Worm (Caenorhabditis elegans): Measurements from ENCODE around the gene F14B8.4.
A peak's percentile ranks its signal among the peaks of the same experiment; 100 is the strongest.

The F14B8.4 gene

DNA sequence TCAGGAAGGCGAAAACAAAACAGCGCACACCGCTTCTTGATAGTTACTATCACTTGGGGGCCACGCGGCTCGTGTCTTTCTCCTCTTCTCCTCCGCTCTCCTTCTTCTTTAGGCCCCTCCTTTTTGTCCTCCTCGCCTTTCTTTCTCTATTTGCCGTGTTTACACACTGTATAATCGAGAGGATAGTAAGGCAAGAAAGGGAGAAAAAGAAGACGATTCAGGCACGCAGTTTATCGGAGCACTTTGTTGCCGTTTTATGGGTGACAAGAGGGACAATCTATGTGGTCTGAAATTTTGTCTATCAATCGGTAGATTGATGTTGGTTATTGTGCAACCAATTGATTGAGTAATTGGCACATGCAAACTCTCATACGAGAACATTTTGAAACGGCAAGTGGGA, 32.4 kb upstream of the F14B8.4 start, which contains the start of gene F14B8.6:
F14B8.6 (minus strand) TSS at position 292 of the 400 bp plus-strand sequence.
- TF ChIP-seq tbx-37 (GFP tag; conservative IDR thresholded peaks at IDR 0.05) (no peak), hmg-4 (GFP tag; optimal IDR thresholded peaks at IDR 0.05) (peak; percentile 22)

DNA sequence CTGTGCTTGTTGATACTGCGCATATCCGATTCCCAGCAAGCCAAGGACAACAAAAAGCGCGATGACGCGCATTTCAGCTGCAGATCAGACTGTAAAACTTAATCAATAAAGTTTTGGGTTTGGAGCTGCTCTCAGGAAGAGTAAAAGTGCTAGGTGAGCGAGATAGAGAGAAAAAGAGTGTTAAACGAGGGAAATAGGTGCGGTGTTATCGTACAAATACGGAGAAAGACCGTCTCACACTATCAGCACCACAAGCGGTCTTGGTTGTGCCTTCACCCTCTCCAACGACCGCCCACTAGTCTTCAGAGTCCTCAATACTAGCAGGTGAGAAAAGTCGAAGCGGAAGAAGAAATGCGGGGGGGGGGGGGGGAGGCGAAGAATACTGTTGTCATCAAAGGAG, 28.8 kb upstream of the F14B8.4 start, which contains the start of gene F14B8.5:
F14B8.5 (minus strand) TSS at position 127 of the 400 bp plus-strand sequence.
- no peak for TF ChIP-seq ceh-36 (tag; optimal IDR thresholded peaks at IDR 0.05)
- TF ChIP-seq hnd-1 (tag; optimal IDR thresholded peaks at IDR 0.05) = no peak
- no peak for TF ChIP-seq pes-1 (GFP tag; IDR thresholded peaks at IDR 0.05)
- no peak for TF ChIP-seq F13C5.2 (tag; optimal IDR thresholded peaks at IDR 0.05)
- no peak for TF ChIP-seq flt-1 (GFP tag; IDR thresholded peaks at IDR 0.05)
- no peak for TF ChIP-seq hmbx-1 (tag; optimal IDR thresholded peaks at IDR 0.05)
- no peak for TF ChIP-seq ets-7 (tag; optimal IDR thresholded peaks at IDR 0.05)
- no peak for TF ChIP-seq scrt-1 (GFP tag; IDR thresholded peaks at IDR 0.05)
- TF ChIP-seq tbx-37 (GFP tag; conservative IDR thresholded peaks at IDR 0.05) = no peak
- no peak for TF ChIP-seq B0310.2 (tag; optimal IDR thresholded peaks at IDR 0.05)
- TF ChIP-seq tra-4 (tag; optimal IDR thresholded peaks at IDR 0.05) = no peak
- TF ChIP-seq hmg-4 (GFP tag; optimal IDR thresholded peaks at IDR 0.05) = no peak
- no peak for TF ChIP-seq sea-1 (GFP tag; conservative IDR thresholded peaks at IDR 0.05)
- no peak for TF ChIP-seq ama-1 (optimal IDR thresholded peaks at IDR 0.05)
- no peak for TF ChIP-seq tbx-11 (GFP tag; IDR thresholded peaks at IDR 0.05)
- no peak for TF ChIP-seq ceh-13 (GFP tag; optimal IDR thresholded peaks at IDR 0.05)
- TF ChIP-seq aly-1 (tag; optimal IDR thresholded peaks at IDR 0.05) = no peak

DNA sequence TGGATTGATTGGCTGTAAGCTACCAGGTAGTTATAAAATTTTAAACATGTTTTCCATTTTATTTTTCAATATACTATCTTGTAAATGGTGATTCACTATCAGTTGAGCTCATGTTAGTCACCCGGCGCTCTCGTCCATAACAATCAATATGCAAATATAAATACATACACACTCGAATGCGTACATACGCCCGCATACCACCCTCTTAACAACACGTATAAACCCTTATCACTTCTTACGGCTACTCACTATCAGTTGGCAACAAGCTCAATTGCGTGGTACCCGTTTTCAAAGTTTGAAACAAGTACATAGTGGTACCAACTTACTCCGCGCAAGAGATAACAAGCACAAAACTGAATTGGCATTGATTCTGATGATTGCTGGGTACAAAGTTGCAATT, 27.2 kb upstream of the F14B8.4 start:
- no peak for TF ChIP-seq tbx-11 (GFP tag; IDR thresholded peaks at IDR 0.05)
- no peak for TF ChIP-seq F13C5.2 (tag; optimal IDR thresholded peaks at IDR 0.05)
- no peak for TF ChIP-seq ets-7 (tag; optimal IDR thresholded peaks at IDR 0.05)
- no peak for TF ChIP-seq B0310.2 (tag; optimal IDR thresholded peaks at IDR 0.05)

- TF ChIP-seq ceh-36 (tag; optimal IDR thresholded peaks at IDR 0.05) (no peak), tbx-37 (GFP tag; conservative IDR thresholded peaks at IDR 0.05) (no peak), ama-1 (optimal IDR thresholded peaks at IDR 0.05) (no peak), B0310.2 (tag; optimal IDR thresholded peaks at IDR 0.05) (no peak), tra-4 (tag; optimal IDR thresholded peaks at IDR 0.05) (no peak), ets-7 (tag; optimal IDR thresholded peaks at IDR 0.05) (no peak), pes-1 (GFP tag; IDR thresholded peaks at IDR 0.05) (no peak), aly-1 (tag; optimal IDR thresholded peaks at IDR 0.05) (no peak), hmg-4 (GFP tag; optimal IDR thresholded peaks at IDR 0.05) (no peak), flt-1 (GFP tag; IDR thresholded peaks at IDR 0.05) (no peak), F13C5.2 (tag; optimal IDR thresholded peaks at IDR 0.05) (no peak)
These were observed 24.7 kb upstream of the F14B8.4 start, which contains the start of gene otpl-3 for ce11 chrX:6924461-6924860. Gene otpl-3, minus strand, starts transcription at chrX:6924764.

- TF ChIP-seq F13C5.2 (tag; optimal IDR thresholded peaks at IDR 0.05) (no peak), ama-1 (optimal IDR thresholded peaks at IDR 0.05) (no peak), B0310.2 (tag; optimal IDR thresholded peaks at IDR 0.05) (no peak), aly-1 (tag; optimal IDR thresholded peaks at IDR 0.05) (no peak), ets-7 (tag; optimal IDR thresholded peaks at IDR 0.05) (no peak), ceh-13 (GFP tag; optimal IDR thresholded peaks at IDR 0.05) (no peak), flt-1 (GFP tag; IDR thresholded peaks at IDR 0.05) (no peak), hmg-4 (GFP tag; optimal IDR thresholded peaks at IDR 0.05) (no peak), sea-1 (GFP tag; conservative IDR thresholded peaks at IDR 0.05) (no peak), scrt-1 (GFP tag; IDR thresholded peaks at IDR 0.05) (no peak), tbx-37 (GFP tag; conservative IDR thresholded peaks at IDR 0.05) (no peak), pes-1 (GFP tag; IDR thresholded peaks at IDR 0.05) (no peak), ceh-36 (tag; optimal IDR thresholded peaks at IDR 0.05) (no peak), tra-4 (tag; optimal IDR thresholded peaks at IDR 0.05) (no peak), hmbx-1 (tag; optimal IDR thresholded peaks at IDR 0.05) (no peak), hnd-1 (tag; optimal IDR thresholded peaks at IDR 0.05) (no peak), tbx-11 (GFP tag; IDR thresholded peaks at IDR 0.05) (no peak)
These were observed 20.4 kb upstream of the F14B8.4 start for ce11 chrX:6920132-6920531.

DNA sequence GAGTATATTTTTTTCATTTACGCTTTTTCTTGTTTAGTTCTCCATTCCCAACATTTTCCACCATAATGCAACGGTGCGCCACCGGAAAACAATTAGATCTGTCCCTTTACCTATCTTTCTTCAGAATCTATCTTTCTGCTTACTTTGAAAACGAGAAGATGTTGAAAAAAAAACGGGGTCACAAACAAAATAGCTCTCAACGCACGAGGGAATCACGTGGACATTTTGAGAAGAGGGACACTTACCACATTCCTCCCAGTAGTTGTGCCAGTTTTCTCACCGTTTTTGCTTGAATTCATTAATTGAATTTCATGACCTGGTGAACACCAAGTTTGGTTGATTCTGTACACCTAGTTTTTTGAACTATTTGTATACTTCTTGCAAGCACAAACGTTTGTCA, 16.4 kb upstream of the F14B8.4 start:
- TF ChIP-seq tbx-37 (GFP tag; conservative IDR thresholded peaks at IDR 0.05) (no peak), ceh-13 (GFP tag; optimal IDR thresholded peaks at IDR 0.05) (no peak), ama-1 (optimal IDR thresholded peaks at IDR 0.05) (no peak), ets-7 (tag; optimal IDR thresholded peaks at IDR 0.05) (no peak), hmg-4 (GFP tag; optimal IDR thresholded peaks at IDR 0.05) (no peak), ceh-36 (tag; optimal IDR thresholded peaks at IDR 0.05) (no peak), tbx-11 (GFP tag; IDR thresholded peaks at IDR 0.05) (no peak), F13C5.2 (tag; optimal IDR thresholded peaks at IDR 0.05) (no peak)

ce11 chrX:6915279-6915678, 15.5 kb upstream of the F14B8.4 start:
- TF ChIP-seq hmg-4 (GFP tag; optimal IDR thresholded peaks at IDR 0.05) = no peak
- TF ChIP-seq tra-4 (tag; optimal IDR thresholded peaks at IDR 0.05) = no peak

DNA sequence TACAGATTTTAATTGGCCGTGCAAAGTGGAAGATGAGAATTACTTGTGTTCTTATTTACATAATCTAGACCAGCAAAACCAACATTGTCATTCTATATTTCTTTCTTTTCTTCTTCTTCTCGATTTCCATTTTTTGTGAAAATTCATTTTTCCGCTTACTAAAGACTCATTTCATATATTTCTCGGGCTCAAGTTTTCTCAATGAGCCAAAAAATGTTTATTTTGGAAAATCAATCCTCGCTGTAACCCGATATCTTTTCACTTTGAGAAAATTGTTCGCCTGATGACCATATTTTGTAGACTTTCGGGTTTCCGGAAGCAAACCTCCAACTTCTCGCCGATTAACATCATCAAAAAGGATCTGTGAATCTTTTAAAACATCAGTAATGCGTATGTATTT, 14.2 kb upstream of the F14B8.4 start, which contains the start of gene nhx-4:
nhx-4 (plus strand) TSS at position 301 of the 400 bp plus-strand sequence.
- TF ChIP-seq tbx-37 (GFP tag; conservative IDR thresholded peaks at IDR 0.05) = no peak
- TF ChIP-seq pes-1 (GFP tag; IDR thresholded peaks at IDR 0.05) = no peak
- no peak for TF ChIP-seq ets-7 (tag; optimal IDR thresholded peaks at IDR 0.05)
- TF ChIP-seq sea-1 (GFP tag; conservative IDR thresholded peaks at IDR 0.05) = no peak
- TF ChIP-seq flt-1 (GFP tag; IDR thresholded peaks at IDR 0.05) = no peak
- no peak for TF ChIP-seq tbx-11 (GFP tag; IDR thresholded peaks at IDR 0.05)
- no peak for TF ChIP-seq tra-4 (tag; optimal IDR thresholded peaks at IDR 0.05)
- TF ChIP-seq hmbx-1 (tag; optimal IDR thresholded peaks at IDR 0.05) = no peak
- no peak for TF ChIP-seq ama-1 (optimal IDR thresholded peaks at IDR 0.05)
- TF ChIP-seq scrt-1 (GFP tag; IDR thresholded peaks at IDR 0.05) = no peak
- no peak for TF ChIP-seq aly-1 (tag; optimal IDR thresholded peaks at IDR 0.05)
- no peak for TF ChIP-seq ceh-36 (tag; optimal IDR thresholded peaks at IDR 0.05)

All from whole organism, early embryonic.